Worm (Caenorhabditis elegans): ENCODE results near the gene nex-4.

Gene nex-4

ce11 chrV:4823683-4824391, 27.4 kb upstream of the nex-4 start (continued):
- TF ChIP-seq ztf-22 (GFP tag; optimal IDR thresholded peaks at IDR 0.05) (no peak), Y53F4B.3 (GFP tag; IDR thresholded peaks at IDR 0.05) (no peak), F37B4.10 (GFP tag; IDR thresholded peaks at IDR 0.05) (no peak), madf-6 (GFP tag; IDR thresholded peaks at IDR 0.05) (peak; percentile 44), ztf-3 (GFP tag; optimal IDR thresholded peaks at IDR 0.05) (peak; percentile 75), mxl-1 (tag; optimal IDR thresholded peaks at IDR 0.05) (no peak), B0019.2 (GFP tag; conservative IDR thresholded peaks at IDR 0.05) (no peak), attf-6 (GFP tag; IDR thresholded peaks at IDR 0.05) (no peak), mel-28 (tag; optimal IDR thresholded peaks at IDR 0.05; ENCODE audit: borderline replicate concordance) (no peak), nhr-179 (tag; optimal IDR thresholded peaks at IDR 0.05) (no peak), lin-35 (GFP tag; optimal IDR thresholded peaks at IDR 0.05) (peak in 1 of 3 experiments; percentile 3), F52B5.7 (tag; optimal IDR thresholded peaks at IDR 0.05) (peak; percentile 74), egl-44 (GFP tag; IDR thresholded peaks at IDR 0.05) (no peak), ceh-40 (GFP tag; IDR thresholded peaks at IDR 0.05) (0 out of 2 replicates have a peak, but pooled peaks have one; percentile 36), lir-1 (GFP tag; conservative IDR thresholded peaks at IDR 0.05) (no peak), F49E8.2 (tag; optimal IDR thresholded peaks at IDR 0.05; ENCODE audit: insufficient read depth) (peak; percentile 14), ztf-25 (GFP tag; IDR thresholded peaks at IDR 0.05) (no peak), F55B11.4 (tag; optimal IDR thresholded peaks at IDR 0.05; ENCODE audit: borderline replicate concordance, insufficient read depth) (no peak), chd-7 (tag; optimal IDR thresholded peaks at IDR 0.05) (peak; percentile 69), F57C9.4 (tag; optimal IDR thresholded peaks at IDR 0.05) (peak; percentile 83), B0336.3 (GFP tag; IDR thresholded peaks at IDR 0.05) (peak; percentile 85), D2030.7 (GFP tag; IDR thresholded peaks at IDR 0.05) (no peak), ztf-18 (tag; optimal IDR thresholded peaks at IDR 0.05) (no peak), B0261.1 (tag; optimal IDR thresholded peaks at IDR 0.05) (peak; percentile 32), hmg-20 (GFP tag; IDR thresholded peaks at IDR 0.05) (no peak), ama-1 (optimal IDR thresholded peaks at IDR 0.05) (peak; percentile 80), ama-1 (GFP tag; optimal IDR thresholded peaks at IDR 0.05) (peak; percentile 18 to 62), sea-2 (GFP tag; IDR thresholded peaks at IDR 0.05) (no peak), ceh-91 (GFP tag; IDR thresholded peaks at IDR 0.05) (no peak), athp-1 (tag; optimal IDR thresholded peaks at IDR 0.05) (peak; percentile 91), ztf-28 (GFP tag; IDR thresholded peaks at IDR 0.05) (no peak), ets-4 (GFP tag; optimal IDR thresholded peaks at IDR 0.05) (no peak), F33H1.4 (GFP tag; IDR thresholded peaks at IDR 0.05) (no peak), Y53G8AR.9 (GFP tag; conservative IDR thresholded peaks at IDR 0.05) (0 out of 2 replicates have a peak, but pooled peaks have one; percentile 31), lin-26 (GFP tag; IDR thresholded peaks at IDR 0.05) (peak; percentile 56), T07F8.4 (tag; optimal IDR thresholded peaks at IDR 0.05) (peak; percentile 30), cebp-2 (GFP tag; IDR thresholded peaks at IDR 0.05) (no peak), rpc-1 (optimal IDR thresholded peaks at IDR 0.05) (no peak), rpc-1 (tag; optimal IDR thresholded peaks at IDR 0.05) (no peak), snpc-1.1 (tag; optimal IDR thresholded peaks at IDR 0.05; ENCODE audit: insufficient read depth) (no peak), efl-1 (GFP tag; optimal IDR thresholded peaks at IDR 0.05) (no peak), let-607 (tag; optimal IDR thresholded peaks at IDR 0.05) (peak in 1 of 2 experiments; percentile 60), hrde-1 (tag; optimal IDR thresholded peaks at IDR 0.05; ENCODE audit: borderline replicate concordance) (peak; percentile 62), hsf-1 (GFP tag; IDR thresholded peaks at IDR 0.05) (peak; percentile 48; the same call in 1 of the 2 replicates), nhr-27 (tag; optimal IDR thresholded peaks at IDR 0.05) (no peak), tbp1 (GFP tag; optimal IDR thresholded peaks at IDR 0.05) (peak; percentile 3), atf-7 (tag; optimal IDR thresholded peaks at IDR 0.05) (peak; percentile 87), ZK185.1 (tag; optimal IDR thresholded peaks at IDR 0.05; ENCODE audit: poor library complexity, severe bottlenecking) (peak; percentile 68)

All from whole organism, young adult.